Fruit fly (Drosophila melanogaster) Kc167 (cell line): ENCODE data around the gene Shaw.

Source experiments
- Sin3A ChIP-seq: fragments of >200 bp; optimal IDR thresholded peaks from 2 replicates; lab custom pipeline; 2018; ENCODE audit warnings: missing external identifiers
- h ChIP-seq: fragments of >200 bp; optimal IDR thresholded peaks from 3 replicates; lab custom pipeline; 2018; ENCODE audit warnings: missing external identifiers
- insv ChIP-seq: fragments of >200 bp; optimal IDR thresholded peaks from 3 replicates; lab custom pipeline; 2018; ENCODE audit warnings: missing external identifiers
- psq ChIP-seq: fragments of >200 bp; optimal IDR thresholded peaks from 2 replicates; lab custom pipeline; 2017; ENCODE audit warnings: missing external identifiers
- ttk ChIP-seq: sonication (Bioruptor generic); optimal IDR thresholded peaks from 2 replicates; lab custom pipeline; 2017; ENCODE audit warnings: missing external identifiers

DNA sequence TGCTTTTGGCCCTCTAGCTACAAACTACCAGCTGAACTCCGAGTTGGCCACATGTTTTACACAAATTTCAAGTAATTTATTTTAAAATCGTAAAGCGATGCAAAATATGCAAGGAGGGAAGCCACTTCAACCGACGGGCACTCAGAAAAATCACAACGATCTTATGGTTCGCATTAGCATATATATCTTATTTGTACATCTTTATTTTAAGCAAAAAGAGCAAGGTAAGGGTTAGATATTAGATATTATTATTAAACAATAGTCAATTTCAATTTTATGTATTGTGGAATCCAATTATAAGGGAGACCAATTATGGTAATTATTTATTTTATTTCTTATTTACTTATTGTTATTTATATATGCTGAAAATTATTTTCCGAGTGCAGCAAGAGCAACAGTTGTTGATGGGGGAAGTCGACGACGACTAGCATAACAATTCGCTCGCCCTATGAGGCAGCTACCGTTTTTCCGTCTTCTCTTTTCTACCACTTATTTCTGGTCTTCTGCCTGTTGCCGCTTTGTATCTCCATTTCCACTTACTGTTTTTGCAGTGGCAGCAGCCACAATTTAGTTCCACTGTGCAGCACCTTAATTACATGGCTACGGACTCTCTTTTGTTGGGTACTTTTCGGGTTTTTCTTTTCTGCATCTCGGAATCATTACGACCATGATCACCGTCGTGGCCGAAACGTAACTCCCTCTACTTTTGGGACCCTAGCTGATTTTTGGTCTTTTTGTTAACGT lies 51.9 kb downstream of the Shaw start:
- TF ChIP-seq psq (lab: Kevin White, UChicago) (no peak), ttk (no peak), Sin3A (lab: Kevin White, UChicago) (no peak), h (lab: Kevin White, UChicago) (no peak), insv (lab: Kevin White, UChicago) (no peak)
